Fruit fly (Drosophila melanogaster) whole organism, prepupa: ENCODE measurements around the gene CG15922.
A peak's percentile ranks its signal among the peaks of the same experiment; 100 is the strongest.

Source experiments
- Blimp-1 ChIP-seq: fragments of 200-800 bp; sonication (Bioruptor generic); optimal IDR thresholded peaks from 3 replicates; lab custom pipeline; 2017; ENCODE audit warnings: missing biosample characterization, missing genetic modification characterization, mild to moderate bottlenecking, moderate library complexity, missing genetic modification reagents
- CG10631 ChIP-seq: fragments of 200-800 bp; sonication (Bioruptor generic); optimal IDR thresholded peaks from 2 replicates; lab custom pipeline; 2016; ENCODE audit warnings: missing biosample characterization, missing genetic modification characterization
- CG10669 ChIP-seq: fragments of 200-800 bp; sonication (Bioruptor generic); optimal IDR thresholded peaks from 3 replicates; lab custom pipeline; 2018; ENCODE audit warnings: missing biosample characterization, mild to moderate bottlenecking, missing genetic modification characterization, moderate library complexity
- CG11294 ChIP-seq: fragments of 200-800 bp; sonication (Bioruptor generic); IDR thresholded peaks from 2 replicates; pipeline ENCODE4 v1.3.6; 2022; ENCODE audit warnings: missing biosample characterization, missing genetic modification characterization
- CG11762 ChIP-seq: fragments of 200-800 bp; sonication (Bioruptor generic); optimal IDR thresholded peaks from 3 replicates; lab custom pipeline; 2016; ENCODE audit warnings: missing biosample characterization, missing genetic modification characterization; ENCODE audit not compliant: insufficient read depth
- CG11902 ChIP-seq: fragments of 200-800 bp; sonication (Bioruptor generic); optimal IDR thresholded peaks from 3 replicates; lab custom pipeline; 2016; ENCODE audit warnings: missing biosample characterization, missing genetic modification characterization
- CG15336 ChIP-seq: fragments of 200-800 bp; sonication (Bioruptor generic); IDR thresholded peaks from 2 replicates; pipeline ENCODE4 v1.3.6; 2022; ENCODE audit warnings: missing biosample characterization, missing genetic modification characterization
- CG1621 ChIP-seq: fragments of 200-800 bp; sonication (Bioruptor generic); optimal IDR thresholded peaks from 3 replicates; lab custom pipeline; 2018; ENCODE audit warnings: missing biosample characterization, mild to moderate bottlenecking, missing genetic modification characterization
- CG16779 ChIP-seq: fragments of 200-800 bp; sonication (Bioruptor generic); optimal IDR thresholded peaks from 3 replicates; lab custom pipeline; 2017; ENCODE audit warnings: missing biosample characterization, mild to moderate bottlenecking, missing genetic modification characterization
- CG3032 ChIP-seq: fragments of 200-800 bp; optimal IDR thresholded peaks from 2 replicates; lab custom pipeline; 2019; ENCODE audit warnings: missing biosample characterization, mild to moderate bottlenecking, missing genetic modification characterization, moderate library complexity
- CG32006 ChIP-seq: fragments of 200-800 bp; sonication (Bioruptor generic); optimal IDR thresholded peaks from 3 replicates; lab custom pipeline; 2017; ENCODE audit warnings: missing biosample characterization, mild to moderate bottlenecking, missing genetic modification characterization
- CG34406 ChIP-seq: fragments of 200-800 bp; sonication (Bioruptor generic); optimal IDR thresholded peaks from 3 replicates; lab custom pipeline; 2016; ENCODE audit warnings: missing biosample characterization, missing genetic modification characterization
- CG4318 ChIP-seq: fragments of 200-800 bp; sonication (Bioruptor generic); optimal IDR thresholded peaks from 3 replicates; lab custom pipeline; 2017; ENCODE audit warnings: missing biosample characterization, mild to moderate bottlenecking, missing genetic modification characterization
- CG6163 ChIP-seq: fragments of 200-800 bp; sonication (Bioruptor generic); IDR thresholded peaks from 3 replicates; pipeline ENCODE4 v1.3.6; 2022; ENCODE audit warnings: missing biosample characterization, missing genetic modification characterization
- CG6276 ChIP-seq: fragments of 200-800 bp; sonication (Bioruptor generic); optimal IDR thresholded peaks from 2 replicates; lab custom pipeline; 2017; ENCODE audit warnings: missing biosample characterization, mild to moderate bottlenecking, missing genetic modification characterization
- CG6792 ChIP-seq: fragments of 200-800 bp; sonication (Bioruptor generic); optimal IDR thresholded peaks from 3 replicates; lab custom pipeline; 2016; ENCODE audit warnings: missing biosample characterization, missing genetic modification characterization
- CG6808 ChIP-seq: fragments of 200-800 bp; sonication (Bioruptor generic); optimal IDR thresholded peaks from 3 replicates; lab custom pipeline; 2017; ENCODE audit warnings: missing biosample characterization, missing genetic modification characterization, mild to moderate bottlenecking, moderate library complexity, missing genetic modification reagents
- CG6854 ChIP-seq: fragments of 200-800 bp; sonication (Bioruptor generic); optimal IDR thresholded peaks from 2 replicates; lab custom pipeline; 2017; ENCODE audit warnings: missing biosample characterization, mild to moderate bottlenecking, missing genetic modification characterization
- CG8632 ChIP-seq: fragments of 200-800 bp; sonication (Bioruptor generic); optimal IDR thresholded peaks from 3 replicates; lab custom pipeline; 2016; ENCODE audit warnings: missing biosample characterization, missing genetic modification characterization
- CG9139 ChIP-seq: fragments of 200-800 bp; sonication (Bioruptor generic); optimal IDR thresholded peaks from 3 replicates; lab custom pipeline; 2017; ENCODE audit warnings: missing biosample characterization, mild to moderate bottlenecking, missing genetic modification characterization
- Eip78C ChIP-seq: fragments of 200-800 bp; sonication (Bioruptor generic); peaks from one replicate; lab custom pipeline; 2016; ENCODE audit warnings: missing biosample characterization, missing genetic modification characterization
- Eip93F ChIP-seq: fragments of 200-800 bp; sonication (Bioruptor generic); optimal IDR thresholded peaks from 2 replicates; lab custom pipeline; 2016; ENCODE audit warnings: missing biosample characterization, mild to moderate bottlenecking, missing genetic modification characterization
- Gug ChIP-seq: fragments of 200-800 bp; sonication (Bioruptor generic); IDR thresholded peaks from 2 replicates; pipeline ENCODE4 v1.3.6; 2022; ENCODE audit warnings: missing biosample characterization, missing genetic modification characterization
- Hr4 ChIP-seq: fragments of 200-800 bp; sonication (Bioruptor generic); optimal IDR thresholded peaks from 3 replicates; lab custom pipeline; 2016; ENCODE audit warnings: missing biosample characterization, missing genetic modification characterization
- Met ChIP-seq: fragments of 200-800 bp; sonication (Bioruptor generic); optimal IDR thresholded peaks from 3 replicates; lab custom pipeline; 2016; ENCODE audit warnings: missing biosample characterization, missing genetic modification characterization
- OdsH ChIP-seq: fragments of 200-800 bp; sonication (Bioruptor generic); optimal IDR thresholded peaks from 3 replicates; lab custom pipeline; 2016; ENCODE audit warnings: missing biosample characterization, missing genetic modification characterization
- Smox ChIP-seq: fragments of 200-800 bp; sonication (Bioruptor generic); optimal IDR thresholded peaks from 3 replicates; lab custom pipeline; 2016; ENCODE audit warnings: missing biosample characterization, missing genetic modification characterization
- Sox102F ChIP-seq: fragments of 200-800 bp; sonication (Bioruptor generic); optimal IDR thresholded peaks from 2 replicates; lab custom pipeline; 2016; ENCODE audit warnings: missing biosample characterization, mild to moderate bottlenecking, missing genetic modification characterization
- Sox14 ChIP-seq: fragments of 200-800 bp; sonication (Bioruptor generic); optimal IDR thresholded peaks from 3 replicates; lab custom pipeline; 2016; ENCODE audit warnings: missing biosample characterization, missing genetic modification characterization
- Sox15 ChIP-seq: fragments of 200-800 bp; sonication (Bioruptor generic); optimal IDR thresholded peaks from 3 replicates; lab custom pipeline; 2016; ENCODE audit warnings: missing biosample characterization, missing genetic modification characterization
- achi ChIP-seq: fragments of 200-800 bp; sonication (Bioruptor generic); optimal IDR thresholded peaks from 3 replicates; lab custom pipeline; 2016; ENCODE audit warnings: missing biosample characterization, missing genetic modification characterization
- cyc ChIP-seq: fragments of 200-800 bp; sonication (Bioruptor generic); optimal IDR thresholded peaks from 3 replicates; lab custom pipeline; 2016; ENCODE audit warnings: missing biosample characterization, missing genetic modification characterization
- dac ChIP-seq: fragments of 200-800 bp; sonication (Bioruptor generic); optimal IDR thresholded peaks from 2 replicates; lab custom pipeline; 2017; ENCODE audit warnings: missing biosample characterization, mild to moderate bottlenecking, missing genetic modification characterization
- dsx ChIP-seq: fragments of 200-800 bp; optimal IDR thresholded peaks from 3 replicates; lab custom pipeline; 2019; ENCODE audit warnings: missing biosample characterization, mild to moderate bottlenecking, missing genetic modification characterization, moderate library complexity; ENCODE audit not compliant: poor library complexity, severe bottlenecking
- eg ChIP-seq: fragments of 200-800 bp; sonication (Bioruptor generic); IDR thresholded peaks from 3 replicates; pipeline ENCODE4 v1.3.6; 2022; ENCODE audit warnings: missing biosample characterization, missing genetic modification characterization
- esn ChIP-seq: fragments of 200-800 bp; sonication (Bioruptor generic); optimal IDR thresholded peaks from 2 replicates; lab custom pipeline; 2016; ENCODE audit warnings: missing biosample characterization, mild to moderate bottlenecking, missing genetic modification characterization, moderate library complexity
- fkh ChIP-seq: fragments of 200-800 bp; sonication (Bioruptor generic); optimal IDR thresholded peaks from 3 replicates; lab custom pipeline; 2017; ENCODE audit warnings: missing biosample characterization, mild to moderate bottlenecking, missing genetic modification characterization, moderate library complexity
- lz ChIP-seq: fragments of 200-800 bp; sonication (Bioruptor generic); optimal IDR thresholded peaks from 3 replicates; lab custom pipeline; 2016; ENCODE audit warnings: missing biosample characterization, missing genetic modification characterization
- net ChIP-seq: fragments of 200-800 bp; sonication (Bioruptor generic); optimal IDR thresholded peaks from 3 replicates; lab custom pipeline; 2016; ENCODE audit warnings: missing biosample characterization, missing genetic modification characterization
- pdm3 ChIP-seq: fragments of 200-800 bp; sonication (Bioruptor generic); optimal IDR thresholded peaks from 3 replicates; lab custom pipeline; 2016; ENCODE audit warnings: missing biosample characterization, missing genetic modification characterization
- salr ChIP-seq, 2 experiments: fragments of 200-800 bp; sonication (Bioruptor generic); optimal IDR thresholded peaks; 3 replicates each; lab custom pipeline; 2016 to 2018; ENCODE audit warnings: missing biosample characterization in 2 of 2, missing genetic modification characterization in 2 of 2, mild to moderate bottlenecking in 1 of 2
- spab ChIP-seq: fragments of 200-800 bp; sonication (Bioruptor generic); optimal IDR thresholded peaks from 2 replicates; lab custom pipeline; 2017; ENCODE audit warnings: missing biosample characterization, mild to moderate bottlenecking, missing genetic modification characterization, missing genetic modification reagents
- ss ChIP-seq, 2 experiments: fragments of 200-800 bp; sonication (Bioruptor generic); optimal IDR thresholded peaks; 2 replicates in 1 of 2; 3 replicates in 1 of 2; lab custom pipeline; 2017 to 2018; ENCODE audit warnings: mild to moderate bottlenecking in 2 of 2, missing biosample characterization in 2 of 2, missing genetic modification characterization in 2 of 2, moderate library complexity in 1 of 2
- svp ChIP-seq: fragments of 200-800 bp; sonication (Bioruptor generic); peaks from one replicate; lab custom pipeline; 2016; ENCODE audit warnings: missing biosample characterization, missing genetic modification characterization
- topi ChIP-seq: fragments of 200-800 bp; sonication (Bioruptor generic); optimal IDR thresholded peaks from 3 replicates; lab custom pipeline; 2016; ENCODE audit warnings: missing biosample characterization, missing genetic modification characterization

CG15922 gene

dm6 chr3R:20576789-20577188 is 16.7 kb upstream of the CG15922 start, which contains the start of the genes TFAM and CG5412:
TFAM (minus strand) TSS chr3R:20577010.
CG5412 (plus strand) TSS chr3R:20577053.
- TF ChIP-seq salr (GFP tag; optimal IDR thresholded peaks at IDR 0.05; lab: Kevin White, UChicago) (no peak), CG4318 (no peak), CG11902 (GFP tag; lab: Kevin White, UChicago) (no peak), lz (no peak), Blimp-1 (no peak), CG34406 (GFP tag; lab: Kevin White, UChicago) (no peak), Hr4 (GFP tag; lab: Kevin White, UChicago) (no peak), ss (GFP tag; optimal IDR thresholded peaks at IDR 0.05; lab: Kevin White, UChicago) (no peak), CG16779 (no peak), Sox14 (GFP tag; lab: Kevin White, UChicago) (peak; percentile 4), CG6276 (GFP tag; lab: Kevin White, UChicago) (no peak), CG1621 (tag; lab: Kevin White, UChicago) (peak; percentile 91), Eip93F (GFP tag; lab: Kevin White, UChicago) (no peak), net (GFP tag; lab: Kevin White, UChicago) (no peak), Smox (GFP tag; lab: Kevin White, UChicago) (no peak), fkh (peak; percentile 79)
- TF ChIP-seq, all 60 proteins: peak for 3

DNA sequence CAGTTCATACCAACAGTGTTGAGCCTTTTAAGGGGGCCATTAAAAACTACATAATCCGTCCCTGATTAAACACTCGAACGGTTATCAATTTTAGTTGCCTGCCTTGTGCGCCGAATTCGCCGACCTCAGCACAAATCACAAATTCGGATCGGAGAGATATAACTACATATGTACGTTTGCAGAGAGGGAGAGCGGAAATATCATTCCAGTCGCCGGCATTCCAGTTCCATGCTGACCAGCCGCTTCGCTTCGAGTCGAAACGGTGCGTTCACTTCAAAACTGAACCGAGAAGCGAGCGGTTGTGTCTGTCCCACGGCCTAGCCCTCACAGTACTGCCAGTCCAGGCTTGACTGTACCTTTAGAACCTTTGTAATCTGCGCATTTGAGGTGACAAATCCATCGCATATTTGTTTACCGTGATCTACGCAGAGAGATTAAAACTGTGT is 14.5 kb upstream of the CG15922 start:
- TF ChIP-seq fkh (peak; percentile 73), CG16779 (no peak), Eip78C (GFP tag; lab: Kevin White, UChicago) (peak; percentile 27), salr (GFP tag; optimal IDR thresholded peaks at IDR 0.05; lab: Kevin White, UChicago) (no peak), svp (peak; percentile 38), CG6163 (GFP tag; lab: Robert Waterston, UW) (0 out of 3 replicates have a peak, but pooled peaks have one; percentile 20), CG6792 (GFP tag; lab: Kevin White, UChicago) (no peak), Met (GFP tag; lab: Kevin White, UChicago) (no peak), Hr4 (GFP tag; lab: Kevin White, UChicago) (no peak), CG6854 (GFP tag; lab: Kevin White, UChicago) (peak; percentile 60), dac (GFP tag; lab: Kevin White, UChicago) (no peak), CG11294 (GFP tag; lab: Robert Waterston, UW) (no peak), Sox15 (GFP tag; lab: Kevin White, UChicago) (no peak), CG6808 (GFP tag; lab: Kevin White, UChicago) (no peak), esn (GFP tag; lab: Kevin White, UChicago) (peak; percentile 9)
- TF ChIP-seq, all 60 proteins: peak for 6

dm6 chr3R:20573326-20573725 is 13.2 kb upstream of the CG15922 start:
- TF ChIP-seq svp = peak; percentile 45
- TF ChIP-seq Sox102F (GFP tag; lab: Kevin White, UChicago) = no peak
- no peak for TF ChIP-seq CG6163 (GFP tag; lab: Robert Waterston, UW)
- TF ChIP-seq net (GFP tag; lab: Kevin White, UChicago) = no peak
- TF ChIP-seq spab (GFP tag; lab: Kevin White, UChicago) = no peak
- TF ChIP-seq CG15336 (GFP tag; lab: Robert Waterston, UW) = 0 out of 2 replicates have a peak, but pooled peaks have one; percentile 22
- TF ChIP-seq CG8632 (GFP tag; lab: Kevin White, UChicago) = no peak
- no peak for TF ChIP-seq CG1621 (tag; lab: Kevin White, UChicago)
- TF ChIP-seq CG9139 (GFP tag; lab: Kevin White, UChicago) = no peak
- TF ChIP-seq CG10631 (GFP tag; lab: Kevin White, UChicago) = no peak
- no peak for TF ChIP-seq Eip93F (GFP tag; lab: Kevin White, UChicago)
- TF ChIP-seq Sox14 (GFP tag; lab: Kevin White, UChicago) = no peak
- no peak for TF ChIP-seq cyc
- TF ChIP-seq CG3032 = no peak
- no peak for TF ChIP-seq CG11762
- TF ChIP-seq CG6854 (GFP tag; lab: Kevin White, UChicago) = no peak
- TF ChIP-seq fkh = no peak
- no peak for TF ChIP-seq achi (GFP tag; lab: Kevin White, UChicago)
- no peak for TF ChIP-seq topi
- TF ChIP-seq CG32006 (GFP tag; lab: Kevin White, UChicago) = peak; percentile 51
- no peak for TF ChIP-seq CG6276 (GFP tag; lab: Kevin White, UChicago)
- TF ChIP-seq lz = no peak
- TF ChIP-seq eg (GFP tag; lab: Robert Waterston, UW) = no peak
- TF ChIP-seq Gug (GFP tag; lab: Robert Waterston, UW) = no peak
- TF ChIP-seq OdsH (GFP tag; lab: Kevin White, UChicago) = no peak
- TF ChIP-seq CG16779 = no peak
- no peak for TF ChIP-seq CG10669 (GFP tag; lab: Kevin White, UChicago)
- no peak for TF ChIP-seq Met (GFP tag; lab: Kevin White, UChicago)
- TF ChIP-seq dsx (GFP tag; lab: Kevin White, UChicago) = no peak
- TF ChIP-seq esn (GFP tag; lab: Kevin White, UChicago) = no peak
- TF ChIP-seq pdm3 = no peak
- TF ChIP-seq dac (GFP tag; lab: Kevin White, UChicago) = no peak
